Worm (Caenorhabditis elegans) whole organism, young adult: ENCODE measurements around the gene M60.4.

Experiments
- B0019.2 ChIP-seq: fragments of 200-800 bp; sonication (Bioruptor generic); conservative IDR thresholded peaks from 2 replicates; pipeline ENCODE4 v1.3.6; 2022; ENCODE audit warnings: missing genetic modification reagents, missing genetic modification characterization, missing compliant biosample characterization
- C06A6.2 ChIP-seq: fragments of 200-800 bp; sonication (Bioruptor generic); conservative IDR thresholded peaks from 2 replicates; pipeline ENCODE4 v1.3.6; 2022; ENCODE audit warnings: missing genetic modification characterization, missing compliant biosample characterization
- C17E4.6 ChIP-seq: fragments of 200-800 bp; sonication (Bioruptor generic); IDR thresholded peaks from 2 replicates; pipeline ENCODE4 v1.3.6; 2022; ENCODE audit warnings: missing genetic modification reagents, missing genetic modification characterization, missing compliant biosample characterization
- D2030.7 ChIP-seq: fragments of 200-800 bp; sonication (Bioruptor generic); IDR thresholded peaks from 2 replicates; pipeline ENCODE4 v1.3.6; 2022; ENCODE audit warnings: missing genetic modification reagents, missing genetic modification characterization, missing compliant biosample characterization
- F39B2.1 ChIP-seq: fragments of 200-800 bp; sonication (Bioruptor generic); IDR thresholded peaks from 2 replicates; pipeline ENCODE4 v1.3.6; 2022; ENCODE audit warnings: missing genetic modification reagents, missing genetic modification characterization, missing compliant biosample characterization
- F52B5.7 ChIP-seq: sonication (generic microtip); optimal IDR thresholded peaks from 2 replicates; lab custom pipeline; 2016; ENCODE audit warnings: mild to moderate bottlenecking, missing genetic modification characterization, missing compliant biosample characterization
- F55B11.4 ChIP-seq: sonication (generic microtip); optimal IDR thresholded peaks from 2 replicates; lab custom pipeline; 2016; ENCODE audit warnings: missing compliant biosample characterization, missing genetic modification characterization, borderline replicate concordance; ENCODE audit not compliant: insufficient read depth
- K12H6.12 ChIP-seq: fragments of 200-800 bp; sonication (Bioruptor generic); optimal IDR thresholded peaks from 2 replicates; lab custom pipeline; 2018; ENCODE audit warnings: mild to moderate bottlenecking, missing genetic modification characterization, missing compliant biosample characterization
- T07F8.4 ChIP-seq: sonication (generic microtip); optimal IDR thresholded peaks from 2 replicates; lab custom pipeline; 2016; ENCODE audit warnings: mild to moderate bottlenecking, missing genetic modification characterization, moderate library complexity, missing compliant biosample characterization
- Y79H2A.3 ChIP-seq: fragments of 200-800 bp; sonication (Bioruptor generic); conservative IDR thresholded peaks from 2 replicates; pipeline ENCODE4 v1.3.6; 2022; ENCODE audit warnings: missing genetic modification reagents, missing genetic modification characterization, missing compliant biosample characterization
- ZK185.1 ChIP-seq: sonication (generic microtip); optimal IDR thresholded peaks from 2 replicates; lab custom pipeline; 2016; ENCODE audit warnings: mild to moderate bottlenecking, missing genetic modification characterization, missing compliant biosample characterization; ENCODE audit not compliant: poor library complexity, severe bottlenecking
- aptf-3 ChIP-seq: fragments of 200-800 bp; sonication (Bioruptor generic); IDR thresholded peaks from 2 replicates; pipeline ENCODE4 v1.3.6; 2022; ENCODE audit warnings: missing genetic modification characterization, missing compliant biosample characterization
- attf-3 ChIP-seq: fragments of 200-800 bp; sonication (Bioruptor generic); conservative IDR thresholded peaks from 2 replicates; pipeline ENCODE4 v1.3.6; 2022; ENCODE audit warnings: missing genetic modification reagents, missing genetic modification characterization, missing compliant biosample characterization
- attf-5 ChIP-seq: fragments of 200-800 bp; sonication (Bioruptor generic); optimal IDR thresholded peaks from 2 replicates; lab custom pipeline; 2018; ENCODE audit warnings: mild to moderate bottlenecking, missing genetic modification characterization, missing compliant biosample characterization
- cebp-1 ChIP-seq, 2 experiments: fragments of 200-800 bp in 1 of 2; sonication (Bioruptor generic) in 1 of 2; sonication (generic microtip) in 1 of 2; IDR thresholded peaks in 1 of 2; optimal IDR thresholded peaks in 1 of 2; 2 replicates each; pipeline versions ENCODE4 v1.3.6 to Lab custom; 2017 to 2022; ENCODE audit warnings: missing compliant biosample characterization in 2 of 2, missing genetic modification characterization in 2 of 2, mild to moderate bottlenecking in 1 of 2, missing genetic modification reagents in 1 of 2, moderate library complexity in 1 of 2
- cebp-2 ChIP-seq: fragments of 200-800 bp; sonication (Bioruptor generic); IDR thresholded peaks from 2 replicates; pipeline ENCODE4 v1.3.6; 2022; ENCODE audit warnings: missing genetic modification characterization, missing compliant biosample characterization
- ceh-100 ChIP-seq: fragments of 200-800 bp; sonication (Bioruptor generic); IDR thresholded peaks from 2 replicates; pipeline ENCODE4 v1.3.6; 2022; ENCODE audit warnings: missing genetic modification reagents, missing genetic modification characterization, missing compliant biosample characterization
- ceh-27 ChIP-seq: fragments of 200-800 bp; sonication (Bioruptor generic); optimal IDR thresholded peaks from 2 replicates; lab custom pipeline; 2018; ENCODE audit warnings: mild to moderate bottlenecking, missing genetic modification characterization, moderate library complexity, missing compliant biosample characterization
- dox-1 ChIP-seq: fragments of 200-800 bp; sonication (Bioruptor generic); IDR thresholded peaks from 2 replicates; pipeline ENCODE4 v1.3.6; 2022; ENCODE audit warnings: missing genetic modification reagents, missing genetic modification characterization, missing compliant biosample characterization
- dpff-1 ChIP-seq: sonication (generic microtip); optimal IDR thresholded peaks from 2 replicates; lab custom pipeline; 2017; ENCODE audit warnings: mild to moderate bottlenecking, missing genetic modification characterization, missing compliant biosample characterization
- egl-18 ChIP-seq: fragments of 200-800 bp; sonication (Bioruptor generic); IDR thresholded peaks from 2 replicates; pipeline ENCODE4 v1.3.6; 2022; ENCODE audit warnings: missing genetic modification reagents, missing genetic modification characterization, missing compliant biosample characterization
- ekl-4 ChIP-seq: fragments of 200-800 bp; sonication (Bioruptor generic); IDR thresholded peaks from 2 replicates; pipeline ENCODE4 v1.3.6; 2022; ENCODE audit warnings: missing genetic modification reagents, missing genetic modification characterization, missing compliant biosample characterization
- ets-4 ChIP-seq: fragments of 200-800 bp; sonication (Bioruptor generic); optimal IDR thresholded peaks from 2 replicates; lab custom pipeline; 2018; ENCODE audit warnings: mild to moderate bottlenecking, missing genetic modification characterization, missing compliant biosample characterization
- hlh-26 ChIP-seq: fragments of 200-800 bp; sonication (Bioruptor generic); conservative IDR thresholded peaks from 2 replicates; pipeline ENCODE4 v1.3.6; 2022; ENCODE audit warnings: missing genetic modification reagents, missing genetic modification characterization, missing compliant biosample characterization
- hmg-1.2 ChIP-seq: fragments of 200-800 bp; sonication (Bioruptor generic); IDR thresholded peaks from 2 replicates; pipeline ENCODE4 v1.3.6; 2022; ENCODE audit warnings: missing genetic modification reagents, missing genetic modification characterization, missing compliant biosample characterization
- hsf-1 ChIP-seq: fragments of 200-800 bp; sonication (Bioruptor generic); IDR thresholded peaks from 2 replicates; pipeline ENCODE4 v1.3.6; 2022; ENCODE audit warnings: missing genetic modification reagents, missing genetic modification characterization, missing compliant biosample characterization
- lag-1 ChIP-seq: fragments of 200-800 bp; sonication (Bioruptor generic); IDR thresholded peaks from 2 replicates; pipeline ENCODE4 v1.3.6; 2022; ENCODE audit warnings: missing genetic modification reagents, missing genetic modification characterization, missing compliant biosample characterization
- let-607 ChIP-seq, 2 experiments: fragments of 200-800 bp in 1 of 2; sonication (Bioruptor generic) in 1 of 2; sonication (generic microtip) in 1 of 2; optimal IDR thresholded peaks; 2 replicates each; lab custom pipeline; 2016 to 2018; ENCODE audit warnings: mild to moderate bottlenecking in 2 of 2, missing compliant biosample characterization in 2 of 2, missing genetic modification characterization in 2 of 2, moderate library complexity in 2 of 2, missing genotype in 1 of 2
- lin-35 ChIP-seq, 3 experiments: fragments of 150-350 bp in 2 of 3; sonication (generic microtip) in 1 of 3; optimal IDR thresholded peaks; 2 replicates each; lab custom pipeline; 2014 to 2018; ENCODE audit warnings: missing biosample characterization in 3 of 3, missing genetic modification characterization in 3 of 3, missing genetic modification reagents in 3 of 3
- lir-1 ChIP-seq: fragments of 200-800 bp; sonication (Bioruptor generic); conservative IDR thresholded peaks from 2 replicates; pipeline ENCODE4 v1.3.6; 2022; ENCODE audit warnings: missing genetic modification reagents, missing genetic modification characterization, missing compliant biosample characterization
- madf-10 ChIP-seq: sonication (generic microtip); optimal IDR thresholded peaks from 2 replicates; lab custom pipeline; 2016; ENCODE audit warnings: mild to moderate bottlenecking, missing genetic modification characterization, missing compliant biosample characterization
- madf-3 ChIP-seq: fragments of 200-800 bp; sonication (Bioruptor generic); IDR thresholded peaks from 2 replicates; pipeline ENCODE4 v1.3.6; 2022; ENCODE audit warnings: missing genetic modification reagents, missing genetic modification characterization, missing compliant biosample characterization
- mes-4 ChIP-seq: sonication (generic microtip); optimal IDR thresholded peaks from 2 replicates; lab custom pipeline; 2016; ENCODE audit warnings: missing genotype, missing genetic modification characterization, missing compliant biosample characterization
- nfya-1 ChIP-seq: sonication (generic microtip); optimal IDR thresholded peaks from 2 replicates; lab custom pipeline; 2017; ENCODE audit warnings: antibody characterized with exemption, missing compliant biosample characterization, missing genetic modification characterization, borderline replicate concordance; ENCODE audit not compliant: insufficient read depth
- nhr-179 ChIP-seq: sonication (generic microtip); optimal IDR thresholded peaks from 2 replicates; lab custom pipeline; 2016; ENCODE audit warnings: mild to moderate bottlenecking, missing genetic modification characterization, missing compliant biosample characterization
- nhr-27 ChIP-seq: fragments of 200-800 bp; sonication (Bioruptor generic); optimal IDR thresholded peaks from 2 replicates; lab custom pipeline; 2018; ENCODE audit warnings: mild to moderate bottlenecking, missing genetic modification characterization, moderate library complexity, missing compliant biosample characterization
- nhr-80 ChIP-seq: sonication (generic microtip); optimal IDR thresholded peaks from 2 replicates; lab custom pipeline; 2016; ENCODE audit warnings: missing genetic modification characterization, missing compliant biosample characterization
- nhr-90 ChIP-seq: sonication (generic microtip); optimal IDR thresholded peaks from 2 replicates; lab custom pipeline; 2016; ENCODE audit warnings: missing genotype, mild to moderate bottlenecking, missing genetic modification characterization, missing compliant biosample characterization
- pha-4 ChIP-seq: fragments of 150-350 bp; sonication (generic microtip); optimal IDR thresholded peaks from 2 replicates; lab custom pipeline; 2014; ENCODE audit warnings: missing biosample characterization, missing genetic modification reagents, missing genetic modification characterization
- rec-8 ChIP-seq, 2 experiments: sonication (generic microtip); optimal IDR thresholded peaks; 2 replicates each; lab custom pipeline; 2016; ENCODE audit warnings: mild to moderate bottlenecking in 2 of 2, missing genetic modification characterization in 2 of 2, missing genetic modification reagents in 2 of 2, missing genotype in 2 of 2, missing biosample characterization in 1 of 2, missing compliant biosample characterization in 1 of 2, moderate library complexity in 1 of 2
- repo-1 ChIP-seq: sonication (generic microtip); optimal IDR thresholded peaks from 2 replicates; lab custom pipeline; 2017; ENCODE audit warnings: mild to moderate bottlenecking, missing genetic modification characterization, missing compliant biosample characterization
- sptf-2 ChIP-seq: fragments of 200-800 bp; sonication (Bioruptor generic); optimal IDR thresholded peaks from 2 replicates; lab custom pipeline; 2018; ENCODE audit warnings: mild to moderate bottlenecking, missing genetic modification characterization, missing compliant biosample characterization
- unc-130 ChIP-seq: sonication (generic microtip); optimal IDR thresholded peaks from 2 replicates; lab custom pipeline; 2016; ENCODE audit warnings: missing genetic modification reagents, missing genetic modification characterization, missing compliant biosample characterization
- unc-62 ChIP-seq: fragments of 150-350 bp; optimal IDR thresholded peaks from 2 replicates; lab custom pipeline; 2014; ENCODE audit warnings: missing biosample characterization, missing genetic modification reagents, missing genetic modification characterization
- ztf-22 ChIP-seq: fragments of 200-800 bp; sonication (Bioruptor generic); optimal IDR thresholded peaks from 2 replicates; lab custom pipeline; 2018; ENCODE audit warnings: mild to moderate bottlenecking, missing genetic modification characterization, moderate library complexity, missing compliant biosample characterization
- ztf-25 ChIP-seq: fragments of 200-800 bp; sonication (Bioruptor generic); IDR thresholded peaks from 2 replicates; pipeline ENCODE4 v1.3.6; 2022; ENCODE audit warnings: missing genetic modification reagents, missing genetic modification characterization, missing compliant biosample characterization

Gene M60.4

ce11 chrX:8247088-8247487 is 11.0 kb upstream of the M60.4 start:
- no peak for TF ChIP-seq ztf-22 (GFP tag; lab: Kevin White, UChicago)
- TF ChIP-seq madf-3 (GFP tag; lab: Robert Waterston, UW) = 0 out of 2 replicates have a peak, but pooled peaks have one; percentile 59
- no peak for TF ChIP-seq madf-10 (tag; lab: Kevin White, UChicago)
- no peak for TF ChIP-seq attf-5 (GFP tag; lab: Kevin White, UChicago)
- no peak for TF ChIP-seq ceh-27
- TF ChIP-seq lir-1 (GFP tag; lab: Robert Waterston, UW) = no peak

ce11 chrX:8246126-8246525 is 10.0 kb upstream of the M60.4 start, which contains the start of gene kqt-2:
kqt-2 (minus strand) TSS chrX:8246369.
- TF ChIP-seq nhr-27 = no peak
- TF ChIP-seq F39B2.1 (GFP tag; lab: Robert Waterston, UW) = no peak
- TF ChIP-seq pha-4 (tag; lab: Kevin White, UChicago) = no peak
- TF ChIP-seq ceh-27 = no peak
- TF ChIP-seq D2030.7 (GFP tag; lab: Robert Waterston, UW) = no peak
- no peak for TF ChIP-seq cebp-2
- TF ChIP-seq hmg-1.2 = no peak
- TF ChIP-seq dox-1 = peak; percentile 35; the same call in 1 of the 2 replicates
- peak; percentile 75 for TF ChIP-seq nhr-80
- no peak for TF ChIP-seq sptf-2 (GFP tag; lab: Kevin White, UChicago)
- no peak for TF ChIP-seq C17E4.6
- no peak for TF ChIP-seq madf-3 (GFP tag; lab: Robert Waterston, UW)
- TF ChIP-seq aptf-3 (GFP tag; lab: Robert Waterston, UW) = no peak
- TF ChIP-seq F55B11.4 (tag; lab: Kevin White, UChicago) = no peak
- TF ChIP-seq let-607 (tag; optimal IDR thresholded peaks at IDR 0.05; lab: Kevin White, UChicago) = peak in 1 of 2 experiments; percentile 0
- TF ChIP-seq, all 124 proteins: peak for 3

DNA sequence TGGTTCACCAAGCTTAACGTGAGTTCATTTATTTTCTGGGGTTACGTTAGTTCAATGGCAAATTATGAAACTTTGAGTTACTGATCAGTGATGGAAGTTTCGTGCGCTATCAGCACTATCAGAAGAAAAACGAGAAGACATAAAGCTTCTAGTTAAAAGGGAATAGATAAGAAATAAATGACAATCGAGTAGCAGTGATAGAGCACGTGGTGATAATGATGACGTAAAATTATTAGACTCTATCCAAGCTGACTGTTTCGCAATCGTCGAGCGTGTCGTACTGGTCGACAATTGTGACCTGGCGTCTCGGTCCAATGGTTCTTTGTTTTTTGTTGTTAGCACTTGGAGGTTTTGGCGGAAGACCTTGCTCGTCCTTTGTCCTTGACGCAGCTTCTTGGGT is 7.0 kb upstream of the M60.4 start:
- TF ChIP-seq ceh-100 (GFP tag; lab: Robert Waterston, UW) (no peak), attf-3 (GFP tag; lab: Robert Waterston, UW) (no peak), B0019.2 (no peak), unc-130 (GFP tag; lab: Kevin White, UChicago) (no peak), nhr-179 (tag; lab: Kevin White, UChicago) (no peak), nhr-90 (tag; lab: Kevin White, UChicago) (peak; percentile 15), egl-18 (no peak), cebp-1 (GFP tag; IDR thresholded peaks at IDR 0.05; lab: Robert Waterston, UW) (peak; percentile 90), cebp-1 (tag; optimal IDR thresholded peaks at IDR 0.05; lab: Kevin White, UChicago) (peak; percentile 94), T07F8.4 (tag; lab: Kevin White, UChicago) (no peak), nfya-1 (no peak), ZK185.1 (tag; lab: Kevin White, UChicago) (peak; percentile 40), ztf-25 (GFP tag; lab: Robert Waterston, UW) (no peak), dpff-1 (tag; lab: Kevin White, UChicago) (no peak), hsf-1 (0 out of 2 replicates have a peak, but pooled peaks have one; percentile 25), Y79H2A.3 (no peak), K12H6.12 (tag; lab: Kevin White, UChicago) (no peak), ekl-4 (no peak), ets-4 (GFP tag; lab: Kevin White, UChicago) (peak; percentile 65), unc-62 (GFP tag; lab: Kevin White, UChicago) (peak; percentile 75), mes-4 (tag; lab: Kevin White, UChicago) (no peak), repo-1 (tag; lab: Kevin White, UChicago) (no peak), hlh-26 (GFP tag; lab: Robert Waterston, UW) (no peak), C06A6.2 (GFP tag; lab: Robert Waterston, UW) (no peak), lag-1 (GFP tag; lab: Robert Waterston, UW) (no peak), rec-8 (tag; optimal IDR thresholded peaks at IDR 0.05; lab: Kevin White, UChicago) (no peak), F52B5.7 (no peak), lin-35 (GFP tag; optimal IDR thresholded peaks at IDR 0.05; lab: Kevin White, UChicago) (no peak)
